Fruit fly (Drosophila melanogaster) whole organism: ENCODE measurements around the gene FASN2.

Source experiments
- CG8478 ChIP-seq: fragments of >200 bp; optimal IDR thresholded peaks from 2 replicates; lab custom pipeline; 2018; ENCODE audit warnings: inconsistent platforms
- Dll ChIP-seq: fragments of >200 bp; optimal IDR thresholded peaks from 2 replicates; lab custom pipeline; 2017
- EcR ChIP-seq, 2 experiments: fragments of >200 bp; optimal IDR thresholded peaks; 2 replicates each; lab custom pipeline; 2017; ENCODE audit warnings: missing biosample characterization in 2 of 2, missing genetic modification characterization in 2 of 2, missing genetic modification reagents in 2 of 2
- pan ChIP-seq: fragments of >200 bp; optimal IDR thresholded peaks from 2 replicates; lab custom pipeline; 2017
- psq ChIP-seq: fragments of >200 bp; optimal IDR thresholded peaks from 2 replicates; lab custom pipeline; 2017
- usp ChIP-seq: fragments of >200 bp; optimal IDR thresholded peaks from 2 replicates; lab custom pipeline; 2017; ENCODE audit warnings: missing biosample characterization, missing genetic modification characterization, mixed read lengths

Gene FASN2

DNA sequence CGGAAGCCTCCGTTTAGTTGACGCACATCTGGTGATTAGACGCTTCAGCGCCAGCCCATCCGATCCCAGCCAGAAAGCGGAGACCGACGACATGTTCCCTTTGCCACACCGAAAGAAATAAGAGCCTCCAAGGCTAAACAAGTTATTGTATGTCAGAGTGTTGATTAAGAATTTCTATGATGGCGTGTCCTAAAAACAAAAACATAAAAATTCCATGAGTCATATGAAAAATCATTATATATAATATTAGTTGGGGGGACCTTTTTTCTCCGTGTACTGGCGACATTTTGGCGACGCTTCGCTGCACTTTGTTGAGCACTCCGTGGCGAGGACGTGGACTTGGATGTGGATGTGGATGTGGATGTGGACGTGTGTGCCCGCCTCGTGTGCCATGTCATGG is 31.0 kb upstream of the FASN2 start:
- TF ChIP-seq EcR (GFP tag; optimal IDR thresholded peaks at IDR 0.05; lab: Kevin White, UChicago) (no peak), Dll (lab: Kevin White, UChicago) (no peak), CG8478 (lab: Kevin White, UChicago) (no peak), psq (lab: Kevin White, UChicago) (no peak), usp (no peak), pan (lab: Kevin White, UChicago) (no peak)

- no peak for TF ChIP-seq pan (lab: Kevin White, UChicago)
- TF ChIP-seq psq (lab: Kevin White, UChicago): no peak
- no peak for TF ChIP-seq Dll (lab: Kevin White, UChicago)
- TF ChIP-seq CG8478 (lab: Kevin White, UChicago): no peak
- no peak for TF ChIP-seq usp
- no peak for TF ChIP-seq EcR (GFP tag; optimal IDR thresholded peaks at IDR 0.05; lab: Kevin White, UChicago)
These were observed 25.5 kb upstream of the FASN2 start, which contains the start of the genes CG17224 and CG17264 for dm6 chr2L:3018212-3018611. CG17224 (minus strand) TSS chr2L:3018308. CG17264 (plus strand) TSS chr2L:3018508.

- TF ChIP-seq Dll (lab: Kevin White, UChicago) (no peak), psq (lab: Kevin White, UChicago) (no peak), usp (no peak), pan (lab: Kevin White, UChicago) (no peak), EcR (GFP tag; optimal IDR thresholded peaks at IDR 0.05; lab: Kevin White, UChicago) (no peak), CG8478 (lab: Kevin White, UChicago) (no peak)
These were observed 20.8 kb upstream of the FASN2 start, which contains the start of the genes alpha4GT1 and Prp40 for dm6 chr2L:3022986-3023385. alpha4GT1 (minus strand) TSS chr2L:3023141. Prp40 (plus strand) TSS chr2L:3023226.

- TF ChIP-seq pan (lab: Kevin White, UChicago): no peak
- TF ChIP-seq EcR (GFP tag; optimal IDR thresholded peaks at IDR 0.05; lab: Kevin White, UChicago): no peak
- no peak for TF ChIP-seq usp
- no peak for TF ChIP-seq CG8478 (lab: Kevin White, UChicago)
- no peak for TF ChIP-seq Dll (lab: Kevin White, UChicago)
- no peak for TF ChIP-seq psq (lab: Kevin White, UChicago)
These were observed 14.7 kb upstream of the FASN2 start, which contains the start of the genes Sf3b2 and CG17219 for dm6 chr2L:3029012-3029411. Sf3b2 (minus strand) TSS chr2L:3029168. CG17219 (plus strand) TSS chr2L:3029253.

dm6 chr2L:3030350-3030749 is 13.4 kb upstream of the FASN2 start, which contains the start of gene GABPI:
GABPI (plus strand) TSS chr2L:3030539.
- TF ChIP-seq EcR (GFP tag; optimal IDR thresholded peaks at IDR 0.05; lab: Kevin White, UChicago) (no peak), usp (no peak), pan (lab: Kevin White, UChicago) (no peak), Dll (lab: Kevin White, UChicago) (no peak), CG8478 (lab: Kevin White, UChicago) (no peak), psq (lab: Kevin White, UChicago) (no peak)

DNA sequence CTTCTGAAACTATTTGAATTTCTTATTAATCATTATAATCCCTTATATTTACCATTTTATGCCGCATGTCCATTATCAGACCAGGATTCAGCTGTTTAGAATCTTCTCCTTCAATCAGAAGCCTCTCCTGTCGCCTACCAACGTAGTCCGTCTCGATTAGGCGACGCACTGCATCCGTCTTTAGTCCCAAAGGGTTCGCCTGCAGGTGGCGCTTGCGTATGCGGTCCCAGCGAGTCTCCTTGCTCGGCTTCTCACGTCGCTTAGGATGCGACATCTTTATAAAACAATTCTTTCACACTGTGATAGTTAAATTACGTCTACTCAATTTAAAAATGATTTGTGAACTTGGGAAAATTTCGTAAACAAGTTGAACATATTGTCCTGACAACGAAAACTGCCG is 8.8 kb upstream of the FASN2 start, which contains the start of gene CG17258:
Gene CG17258 (minus strand): TSS at position 380 of the 400 bp plus-strand sequence.
- TF ChIP-seq psq (lab: Kevin White, UChicago) (no peak), CG8478 (lab: Kevin White, UChicago) (no peak), pan (lab: Kevin White, UChicago) (no peak), Dll (lab: Kevin White, UChicago) (no peak), usp (no peak), EcR (GFP tag; optimal IDR thresholded peaks at IDR 0.05; lab: Kevin White, UChicago) (no peak)

DNA sequence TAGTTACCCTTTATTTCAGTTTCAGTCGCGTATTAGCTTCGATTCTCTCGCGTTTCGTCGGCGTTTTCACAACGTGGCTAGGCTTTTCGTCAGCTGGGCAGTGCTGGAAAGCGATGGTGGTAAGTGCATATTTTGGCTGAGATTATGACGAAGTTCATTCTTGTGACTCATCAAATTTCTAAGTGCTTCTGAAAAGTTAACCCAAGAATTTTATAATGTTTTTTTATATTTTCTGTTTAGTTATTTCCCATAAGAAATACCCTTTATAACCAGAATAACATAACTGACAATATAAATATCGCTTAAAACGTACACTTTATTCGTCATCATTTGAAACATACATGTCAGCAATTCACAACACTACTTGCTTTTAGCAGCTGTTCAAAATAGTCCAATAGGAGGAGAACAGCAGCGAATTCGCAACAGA is 6.6 kb upstream of the FASN2 start, which contains the start of the genes CG17260 and SerRS:
Gene CG17260 (plus strand): TSS at position 78 of the 427 bp plus-strand sequence.
Gene SerRS (minus strand): TSS at position 251 of the 427 bp plus-strand sequence.
- no peak for TF ChIP-seq psq (lab: Kevin White, UChicago)
- no peak for TF ChIP-seq usp
- TF ChIP-seq Dll (lab: Kevin White, UChicago): no peak
- no peak for TF ChIP-seq EcR (GFP tag; optimal IDR thresholded peaks at IDR 0.05; lab: Kevin White, UChicago)
- TF ChIP-seq CG8478 (lab: Kevin White, UChicago): no peak
- TF ChIP-seq pan (lab: Kevin White, UChicago): no peak

DNA sequence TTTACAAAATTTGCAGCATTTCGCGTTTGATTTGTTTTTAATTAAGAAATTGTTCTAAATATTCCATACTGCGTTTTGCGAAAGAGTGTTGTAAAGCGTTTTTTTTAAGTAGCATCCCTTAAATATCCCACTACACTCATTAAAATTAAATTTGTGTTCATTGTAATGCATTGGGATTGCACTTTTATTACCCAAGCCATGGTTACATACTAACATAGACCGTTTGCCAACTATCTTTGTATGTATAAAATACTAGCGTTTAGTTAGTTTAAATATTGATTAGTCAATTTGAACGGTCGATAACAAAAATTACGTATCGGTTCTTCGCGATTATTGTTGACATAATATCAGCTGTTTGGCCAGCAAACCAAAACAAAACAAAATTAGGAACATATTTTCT is 4.0 kb upstream of the FASN2 start, which contains the start of the genes cnir and CG17221:
Gene cnir (minus strand): TSS at position 39 of the 400 bp plus-strand sequence.
Gene CG17221 (plus strand): TSS at position 203 of the 400 bp plus-strand sequence.
- TF ChIP-seq CG8478 (lab: Kevin White, UChicago): no peak
- TF ChIP-seq psq (lab: Kevin White, UChicago): no peak
- TF ChIP-seq usp: no peak
- no peak for TF ChIP-seq pan (lab: Kevin White, UChicago)
- no peak for TF ChIP-seq Dll (lab: Kevin White, UChicago)
- no peak for TF ChIP-seq EcR (GFP tag; optimal IDR thresholded peaks at IDR 0.05; lab: Kevin White, UChicago)

- TF ChIP-seq CG8478 (lab: Kevin White, UChicago) (no peak), EcR (GFP tag; optimal IDR thresholded peaks at IDR 0.05; lab: Kevin White, UChicago) (no peak), psq (lab: Kevin White, UChicago) (no peak)
These were observed 1.7 kb upstream of the FASN2 start, which contains the start of gene CG17261 for dm6 chr2L:3041918-3042615. CG17261 (plus strand) TSS chr2L:3042551.

DNA sequence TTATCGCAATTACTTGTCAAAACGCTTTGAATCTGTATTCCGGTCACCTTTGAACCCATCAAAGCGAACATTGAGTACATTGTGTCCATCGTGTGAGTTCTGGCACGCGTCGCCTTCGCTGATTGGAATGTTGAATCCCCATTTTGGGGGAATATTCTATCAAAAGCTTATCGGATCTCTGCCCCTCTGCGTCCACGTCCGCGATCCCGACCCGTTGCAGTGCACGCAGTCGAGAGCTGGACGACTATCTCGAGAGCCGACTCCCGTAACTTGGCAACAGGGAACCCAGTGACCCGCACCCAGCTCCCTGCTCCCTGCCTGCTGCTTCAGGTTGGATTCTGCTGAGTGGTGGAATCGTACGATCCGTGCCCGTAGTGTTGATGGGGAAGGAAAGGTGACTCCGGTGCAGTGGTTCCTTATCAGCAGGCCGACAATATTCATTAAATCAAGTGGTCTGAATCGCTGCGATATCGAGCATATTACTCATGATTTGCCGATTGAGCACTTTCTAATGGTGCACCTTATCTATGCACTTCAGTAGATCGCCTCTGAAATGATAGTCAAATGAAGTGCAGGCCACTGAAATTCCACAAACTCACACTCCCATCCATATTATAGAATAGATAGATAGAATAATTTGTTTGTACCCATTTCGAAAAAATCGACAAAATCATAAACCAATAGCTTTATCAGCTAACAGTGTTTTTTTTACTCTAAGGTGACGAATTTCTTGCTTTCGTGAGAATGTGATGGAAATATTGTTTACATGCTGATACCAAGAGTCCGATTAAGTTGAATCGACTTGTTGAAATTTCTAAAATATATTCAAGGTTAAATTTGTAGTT is 1.1 kb downstream of the FASN2 start:
- TF ChIP-seq psq (lab: Kevin White, UChicago) (no peak), CG8478 (lab: Kevin White, UChicago) (no peak), EcR (GFP tag; optimal IDR thresholded peaks at IDR 0.05; lab: Kevin White, UChicago) (no peak), Dll (lab: Kevin White, UChicago) (no peak), usp (no peak), pan (lab: Kevin White, UChicago) (no peak)
